Worm (Caenorhabditis elegans) whole organism, L4/young adult: ENCODE data around the gene pfd-1.

Experiments used
- W03F9.2 ChIP-seq: fragments of 150-350 bp; optimal IDR thresholded peaks from 2 replicates; lab custom pipeline; 2014; ENCODE audit warnings: missing biosample characterization, missing genetic modification characterization
- dao-5 ChIP-seq: sonication (generic microtip); optimal IDR thresholded peaks from 2 replicates; lab custom pipeline; 2016; ENCODE audit warnings: missing genotype, missing genetic modification characterization, moderate library complexity, missing compliant biosample characterization
- him-1 ChIP-seq: sonication (generic microtip); optimal IDR thresholded peaks from 2 replicates; lab custom pipeline; 2016; ENCODE audit warnings: missing genotype, missing genetic modification reagents, missing genetic modification characterization, missing compliant biosample characterization

DNA sequence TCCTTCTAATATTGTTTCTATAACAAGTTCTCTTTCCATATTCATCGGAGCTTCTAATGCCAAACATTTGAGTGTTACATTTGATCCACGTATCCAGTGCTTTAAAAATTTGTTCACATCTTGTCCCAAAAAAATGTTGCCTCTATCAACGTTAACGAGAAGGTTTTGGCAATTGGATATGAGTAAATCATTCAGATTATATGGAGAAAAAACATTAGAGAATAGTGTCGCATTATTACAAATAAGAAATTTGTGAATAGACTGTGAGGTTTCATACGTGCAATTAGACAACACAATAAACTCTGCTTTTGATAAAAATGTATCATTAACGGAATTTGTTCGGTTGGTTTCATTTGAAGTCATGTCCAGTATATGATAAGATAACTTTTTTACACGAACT lies 10.0 kb downstream of the pfd-1 start, which contains the start of gene mboa-4:
- TF ChIP-seq dao-5 (no peak), him-1 (tag; lab: Kevin White, UChicago) (no peak), W03F9.2 (no peak)
